Worm (Caenorhabditis elegans): ENCODE measurements around the gene srx-21.

srx-21 gene

DNA sequence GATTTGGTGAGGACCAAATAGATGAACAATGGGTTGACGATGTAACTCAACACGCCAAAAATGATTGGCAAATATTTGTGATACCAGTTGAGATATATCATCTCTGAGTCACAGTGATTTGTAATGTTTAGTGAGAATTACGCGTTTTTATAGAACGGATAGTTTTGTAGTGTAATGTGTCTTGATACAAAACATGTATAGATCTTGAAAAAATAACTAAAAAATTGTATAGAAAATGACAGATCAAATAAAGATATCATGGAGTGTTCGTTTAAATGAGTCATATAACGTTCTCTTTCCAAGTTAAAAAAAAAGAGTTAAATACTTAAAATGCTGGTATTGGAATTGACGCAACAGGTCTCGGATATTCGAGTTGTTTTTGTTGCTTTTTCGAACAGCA, 22.4 kb upstream of the srx-21 start, which contains the start of gene srj-6:
Gene srj-6, minus strand, starts transcription at position 101 of the 400 bp plus-strand sequence.
- TF ChIP-seq nhr-11 (tag; optimal IDR thresholded peaks at IDR 0.05) = no peak
- TF ChIP-seq blmp-1 (tag; optimal IDR thresholded peaks at IDR 0.05; ENCODE audit: insufficient read depth) = no peak
- no peak for TF ChIP-seq lsy-2 (tag; optimal IDR thresholded peaks at IDR 0.05)
- TF ChIP-seq ztf-4 (tag; optimal IDR thresholded peaks at IDR 0.05) = no peak
- TF ChIP-seq aly-2 (tag; optimal IDR thresholded peaks at IDR 0.05) = no peak
- TF ChIP-seq egl-27 (tag; optimal IDR thresholded peaks at IDR 0.05) = no peak
- TF ChIP-seq skn-1 (tag; optimal IDR thresholded peaks at IDR 0.05) = no peak
- TF ChIP-seq lin-39 (tag; optimal IDR thresholded peaks at IDR 0.05) = no peak
- no peak for TF ChIP-seq dmd-4 (tag; optimal IDR thresholded peaks at IDR 0.05)
- no peak for TF ChIP-seq ZK546.5 (tag; optimal IDR thresholded peaks at IDR 0.05)
- TF ChIP-seq elt-3 (tag; optimal IDR thresholded peaks at IDR 0.05) = no peak
- no peak for TF ChIP-seq ceh-82 (tag; optimal IDR thresholded peaks at IDR 0.05)
- no peak for TF ChIP-seq ceh-16 (tag; optimal IDR thresholded peaks at IDR 0.05)
- no peak for TF ChIP-seq nhr-10 (tag; optimal IDR thresholded peaks at IDR 0.05)

DNA sequence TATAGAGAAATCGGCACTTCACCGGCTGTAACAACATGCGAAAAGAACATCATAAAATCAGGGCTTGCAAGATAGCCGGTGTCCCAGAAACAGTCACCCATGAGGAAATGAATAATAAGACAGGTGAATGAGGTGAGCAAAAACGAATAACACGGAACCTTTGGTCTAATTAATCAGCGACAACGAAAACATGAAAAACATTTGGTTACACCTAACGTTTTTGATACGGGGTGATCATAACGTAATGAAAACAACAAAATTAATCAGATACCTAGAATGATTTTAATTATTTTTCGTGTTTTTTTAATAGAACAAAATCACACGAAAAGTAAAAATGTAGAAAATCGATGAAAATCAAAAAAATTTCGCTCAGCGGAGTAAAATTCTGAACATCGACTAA, 21.0 kb upstream of the srx-21 start, which contains the start of gene srh-245:
Gene srh-245, minus strand, starts transcription at position 101 of the 400 bp plus-strand sequence.
- TF ChIP-seq gmeb-1 (tag; optimal IDR thresholded peaks at IDR 0.05) (no peak), sma-9 (GFP tag; optimal IDR thresholded peaks at IDR 0.05) (no peak), sma-9 (tag; optimal IDR thresholded peaks at IDR 0.05) (no peak), egl-27 (tag; optimal IDR thresholded peaks at IDR 0.05) (no peak), zag-1 (tag; optimal IDR thresholded peaks at IDR 0.05) (no peak), unc-55 (GFP tag; optimal IDR thresholded peaks at IDR 0.05) (no peak), C34F6.9 (tag; optimal IDR thresholded peaks at IDR 0.05) (no peak), nhr-6 (tag; optimal IDR thresholded peaks at IDR 0.05) (no peak), alr-1 (tag; optimal IDR thresholded peaks at IDR 0.05) (no peak), blmp-1 (tag; optimal IDR thresholded peaks at IDR 0.05; ENCODE audit: insufficient read depth) (no peak), mdl-1 (tag; optimal IDR thresholded peaks at IDR 0.05) (no peak), ztf-4 (tag; optimal IDR thresholded peaks at IDR 0.05) (no peak), nhr-129 (tag; optimal IDR thresholded peaks at IDR 0.05) (no peak), sma-3 (GFP tag; optimal IDR thresholded peaks at IDR 0.05) (no peak), F13H6.1 (tag; optimal IDR thresholded peaks at IDR 0.05) (no peak), snpc-4 (tag; optimal IDR thresholded peaks at IDR 0.05) (no peak)

DNA sequence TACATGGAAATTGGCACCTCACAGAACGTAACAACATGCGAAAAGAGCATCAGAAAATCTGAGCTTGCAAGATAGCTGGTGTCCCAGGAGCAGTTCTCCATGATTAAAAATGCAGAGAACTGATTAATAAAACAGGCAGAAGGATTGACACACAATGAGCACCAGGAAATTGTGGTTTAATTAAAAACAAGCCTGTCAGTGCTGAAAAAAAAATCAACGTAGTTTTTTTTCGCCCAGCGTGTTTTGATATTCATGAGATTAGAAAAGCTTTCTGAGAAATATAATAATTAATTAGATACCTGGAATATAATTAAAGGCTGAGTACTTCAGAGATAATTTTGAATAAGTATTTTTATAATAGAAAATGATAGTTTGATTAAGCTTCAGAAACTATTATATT, 19.2 kb upstream of the srx-21 start, which contains the start of gene srh-246:
Gene srh-246, minus strand, starts transcription at position 101 of the 400 bp plus-strand sequence.
- TF ChIP-seq blmp-1 (tag; optimal IDR thresholded peaks at IDR 0.05; ENCODE audit: insufficient read depth) (no peak), ZK546.5 (tag; optimal IDR thresholded peaks at IDR 0.05) (no peak), sma-3 (GFP tag; optimal IDR thresholded peaks at IDR 0.05) (no peak), aly-2 (tag; optimal IDR thresholded peaks at IDR 0.05) (no peak), lin-39 (tag; optimal IDR thresholded peaks at IDR 0.05) (no peak), nhr-11 (tag; optimal IDR thresholded peaks at IDR 0.05) (no peak), F13H6.1 (tag; optimal IDR thresholded peaks at IDR 0.05) (no peak), sma-9 (GFP tag; optimal IDR thresholded peaks at IDR 0.05) (no peak), sma-9 (tag; optimal IDR thresholded peaks at IDR 0.05) (no peak), mab-5 (tag; optimal IDR thresholded peaks at IDR 0.05) (no peak), nhr-129 (tag; optimal IDR thresholded peaks at IDR 0.05) (no peak), nhr-12 (tag; optimal IDR thresholded peaks at IDR 0.05) (no peak), ztf-4 (tag; optimal IDR thresholded peaks at IDR 0.05) (no peak), elt-1 (tag; optimal IDR thresholded peaks at IDR 0.05) (no peak), ceh-82 (tag; optimal IDR thresholded peaks at IDR 0.05) (no peak)

DNA sequence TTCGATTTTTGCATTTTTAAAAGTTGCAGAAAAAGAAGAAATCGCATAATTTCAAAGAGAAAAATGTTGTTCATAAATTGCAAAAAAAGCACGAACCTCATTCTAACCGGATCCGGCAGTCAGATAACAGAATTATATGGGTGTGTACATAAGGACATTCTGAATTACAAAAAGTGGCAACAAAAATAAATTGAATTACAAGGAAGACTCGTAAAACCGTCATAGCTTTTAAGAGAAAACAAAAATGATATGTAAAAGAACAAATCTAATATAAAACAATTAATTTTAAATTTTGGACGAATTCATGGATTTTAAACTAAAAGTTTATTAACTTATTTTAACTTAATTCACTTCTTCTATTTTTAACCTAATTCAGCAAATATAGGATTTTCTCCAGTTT, 16.6 kb upstream of the srx-21 start, which contains the start of gene F31F4.17:
Gene F31F4.17, minus strand, starts transcription at position 101 of the 400 bp plus-strand sequence.
- TF ChIP-seq dmd-4 (tag; optimal IDR thresholded peaks at IDR 0.05) (no peak), ztf-4 (tag; optimal IDR thresholded peaks at IDR 0.05) (no peak), sma-3 (GFP tag; optimal IDR thresholded peaks at IDR 0.05) (no peak), ama-1 (optimal IDR thresholded peaks at IDR 0.05) (no peak), elt-1 (tag; optimal IDR thresholded peaks at IDR 0.05) (no peak), fos-1 (tag; optimal IDR thresholded peaks at IDR 0.05) (no peak), nhr-129 (tag; optimal IDR thresholded peaks at IDR 0.05) (no peak), snpc-4 (tag; optimal IDR thresholded peaks at IDR 0.05) (no peak), crh-2 (tag; optimal IDR thresholded peaks at IDR 0.05) (no peak), mab-5 (tag; optimal IDR thresholded peaks at IDR 0.05) (no peak), C34F6.9 (tag; optimal IDR thresholded peaks at IDR 0.05) (no peak)

DNA sequence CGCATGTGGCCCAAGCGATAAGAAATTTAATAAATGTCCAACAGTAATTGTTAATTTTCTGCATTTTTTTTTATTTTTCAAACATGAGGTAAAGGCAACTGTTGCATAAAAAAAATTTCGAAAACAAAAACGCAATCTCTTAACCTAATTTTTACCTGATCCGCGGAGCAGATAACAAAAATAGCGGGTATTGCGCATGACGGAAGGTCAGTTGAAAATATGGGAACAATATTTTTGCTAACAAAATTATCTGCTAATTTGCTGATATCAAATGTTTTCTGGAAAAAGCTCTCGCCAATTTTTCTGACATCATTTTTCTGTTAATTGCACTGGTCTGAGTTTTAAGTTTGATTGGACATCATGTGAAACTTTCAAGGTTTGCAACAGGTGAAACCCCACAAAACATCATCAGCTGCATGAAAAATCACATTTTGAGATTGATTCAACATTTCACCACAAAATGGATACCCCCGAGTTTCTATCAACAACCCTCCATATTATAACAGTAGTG, 12.4 kb upstream of the srx-21 start, which contains the start of the genes F31F4.11 and srh-266:
Gene F31F4.11, minus strand, starts transcription at position 101 of the 511 bp plus-strand sequence.
Gene srh-266, plus strand, starts transcription at position 461 of the 511 bp plus-strand sequence.
- TF ChIP-seq elt-1 (tag; optimal IDR thresholded peaks at IDR 0.05) (no peak), dmd-4 (tag; optimal IDR thresholded peaks at IDR 0.05) (no peak), nhr-11 (tag; optimal IDR thresholded peaks at IDR 0.05) (no peak), mbf-1 (tag; optimal IDR thresholded peaks at IDR 0.05) (no peak), R02D3.7 (tag; optimal IDR thresholded peaks at IDR 0.05) (no peak), nhr-23 (tag; optimal IDR thresholded peaks at IDR 0.05) (no peak), nhr-237 (tag; optimal IDR thresholded peaks at IDR 0.05) (no peak), F13H6.1 (tag; optimal IDR thresholded peaks at IDR 0.05) (no peak), nhr-12 (tag; optimal IDR thresholded peaks at IDR 0.05) (no peak), sma-9 (GFP tag; optimal IDR thresholded peaks at IDR 0.05) (no peak), sma-9 (tag; optimal IDR thresholded peaks at IDR 0.05) (no peak)

All from whole organism, L2 larva.